Worm (Caenorhabditis elegans) whole organism, midembryonic: Measurements from ENCODE around the gene T27E4.5.
"Not testable (repeated sequence)": the region's sequence is repeated elsewhere in the genome, so short reads cannot be mapped to it uniquely, and the experiment has no call there.

Source experiments
- T22C8.4 ChIP-seq: fragments of 200-800 bp; sonication (Bioruptor generic); IDR thresholded peaks from 2 replicates; pipeline ENCODE4 v1.3.6; 2022; ENCODE audit warnings: missing genetic modification characterization, missing compliant biosample characterization
- cog-1 ChIP-seq: sonication (generic microtip); optimal IDR thresholded peaks from 2 replicates; lab custom pipeline; 2016; ENCODE audit warnings: missing genetic modification characterization, missing compliant biosample characterization
- flt-1 ChIP-seq: fragments of 200-800 bp; sonication (Bioruptor generic); IDR thresholded peaks from 2 replicates; pipeline ENCODE4 v1.3.6; 2022; ENCODE audit warnings: missing genetic modification characterization, missing compliant biosample characterization
- med-1 ChIP-seq: sonication (generic microtip); optimal IDR thresholded peaks from 2 replicates; lab custom pipeline; 2017; ENCODE audit warnings: missing genetic modification characterization, mild to moderate bottlenecking, missing compliant biosample characterization, antibody characterized with exemption, missing genetic modification reagents; ENCODE audit not compliant: insufficient read depth
- ref-1 ChIP-seq: fragments of 200-800 bp; sonication (Bioruptor generic); conservative IDR thresholded peaks from 2 replicates; pipeline ENCODE4 v1.3.6; 2022; ENCODE audit warnings: missing genetic modification reagents, missing genetic modification characterization, missing compliant biosample characterization
- tab-1 ChIP-seq: fragments of 200-800 bp; sonication (Bioruptor generic); IDR thresholded peaks from 2 replicates; pipeline ENCODE4 v1.3.6; 2022; ENCODE audit warnings: missing genetic modification characterization, missing compliant biosample characterization
- ztf-23 ChIP-seq: fragments of 200-800 bp; sonication (Bioruptor generic); IDR thresholded peaks from 2 replicates; pipeline ENCODE4 v1.3.6; 2022; ENCODE audit warnings: missing genetic modification reagents, missing genetic modification characterization, missing compliant biosample characterization

DNA sequence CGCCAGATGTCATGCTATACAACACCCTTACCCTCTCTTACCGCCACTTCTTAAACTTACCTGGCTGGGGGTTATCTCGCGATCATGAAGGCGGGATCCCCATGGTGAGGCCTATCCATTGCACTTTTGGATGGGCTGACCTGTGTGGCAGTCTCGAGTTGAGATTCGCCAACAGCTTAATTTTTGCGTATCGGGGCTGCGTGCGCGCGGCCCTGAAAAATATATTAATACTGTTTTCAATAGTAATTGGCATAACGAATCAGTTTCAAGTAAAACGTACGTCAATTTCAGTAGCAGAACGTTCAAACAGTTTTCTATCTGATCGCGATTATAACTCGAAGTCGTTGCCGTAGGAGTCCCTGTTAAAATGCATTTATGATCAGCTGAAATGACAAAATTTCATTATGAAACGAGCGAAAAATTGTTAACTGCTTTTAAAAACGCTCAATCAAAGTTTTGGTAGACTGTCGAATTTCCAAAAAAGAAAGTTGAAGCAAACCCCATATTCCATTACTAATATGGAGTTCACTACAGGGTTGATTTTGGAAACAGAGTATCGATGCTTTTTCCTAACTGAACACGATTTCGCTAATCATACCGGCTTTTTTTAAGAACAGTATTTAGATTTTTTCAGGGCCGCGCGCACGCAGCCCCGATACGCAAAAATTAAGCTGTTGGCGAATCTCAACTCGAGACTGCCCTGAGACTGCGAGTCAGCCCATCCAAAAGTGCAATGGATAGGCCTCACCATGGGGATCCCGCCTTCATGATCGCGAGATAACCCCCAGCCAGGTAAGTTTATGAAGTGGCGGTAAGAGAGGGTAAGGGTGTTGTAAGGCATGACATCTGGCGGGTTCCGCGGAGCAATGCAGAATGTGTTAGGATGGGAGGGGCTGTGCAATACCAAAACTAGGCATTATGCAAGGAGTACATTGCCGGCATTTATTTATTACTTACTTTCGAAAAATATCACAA lies 21.5 kb upstream of the T27E4.5 start:
- TF ChIP-seq ztf-23 (GFP tag; lab: Robert Waterston, UW); ref-1 (GFP tag; lab: Robert Waterston, UW); flt-1; cog-1; med-1 (GFP tag; lab: Kevin White, UChicago); T22C8.4 (GFP tag; lab: Robert Waterston, UW): not testable (repeated sequence)
- 0 out of 2 replicates have a peak, but pooled peaks have one; percentile 8 for TF ChIP-seq tab-1 (GFP tag; lab: Robert Waterston, UW)
